Fruit fly (Drosophila melanogaster) whole organism, embryonic: ENCODE measurements around the gene CG42710.

Experiments
- Adf1 ChIP-seq: fragments of 200-800 bp; sonication (Bioruptor generic); IDR thresholded peaks from 2 replicates; pipeline ENCODE4 v1.3.6; 2022; ENCODE audit warnings: missing biosample characterization, missing genetic modification characterization
- Bdp1 ChIP-seq: fragments of 200-800 bp; sonication (Bioruptor generic); optimal IDR thresholded peaks from 3 replicates; lab custom pipeline; 2016; ENCODE audit warnings: missing biosample characterization, missing genetic modification characterization
- CG10147 ChIP-seq: fragments of 200-800 bp; sonication (Bioruptor generic); optimal IDR thresholded peaks from 2 replicates; lab custom pipeline; 2019; ENCODE audit warnings: missing biosample characterization, mild to moderate bottlenecking, missing genetic modification characterization, moderate library complexity
- CG10543 ChIP-seq: fragments of 200-800 bp; sonication (Bioruptor generic); optimal IDR thresholded peaks from 3 replicates; lab custom pipeline; 2017; ENCODE audit warnings: missing biosample characterization, mild to moderate bottlenecking, missing genetic modification characterization, moderate library complexity
- CG10654 ChIP-seq: fragments of 200-800 bp; sonication (Bioruptor generic); optimal IDR thresholded peaks from 2 replicates; lab custom pipeline; 2016; ENCODE audit warnings: missing biosample characterization, missing genetic modification characterization
- CG11560 ChIP-seq: fragments of 200-800 bp; sonication (Bioruptor generic); IDR thresholded peaks from 3 replicates; pipeline ENCODE4 v1.3.6; 2022; ENCODE audit warnings: missing biosample characterization, missing genetic modification characterization
- CG12236 ChIP-seq: fragments of 200-800 bp; sonication (Bioruptor generic); optimal IDR thresholded peaks from 2 replicates; lab custom pipeline; 2016; ENCODE audit warnings: missing biosample characterization, missing genetic modification characterization
- CG12769 ChIP-seq: fragments of 200-800 bp; sonication (Bioruptor generic); optimal IDR thresholded peaks from 2 replicates; lab custom pipeline; 2019; ENCODE audit warnings: missing biosample characterization, mild to moderate bottlenecking, missing genetic modification characterization, moderate library complexity
- CG15011 ChIP-seq: fragments of 200-800 bp; sonication (Bioruptor generic); optimal IDR thresholded peaks from 3 replicates; lab custom pipeline; 2018; ENCODE audit warnings: missing biosample characterization, mild to moderate bottlenecking, missing genetic modification characterization
- CG16779 ChIP-seq: fragments of 200-800 bp; sonication (Bioruptor generic); IDR thresholded peaks from 2 replicates; pipeline ENCODE4 v1.3.6; 2022; ENCODE audit warnings: missing biosample characterization, missing genetic modification characterization
- CG17361 ChIP-seq: fragments of 200-800 bp; sonication (Bioruptor generic); IDR thresholded peaks from 3 replicates; pipeline ENCODE4 v1.3.6; 2022; ENCODE audit warnings: missing biosample characterization, missing genetic modification characterization
- CG1832 ChIP-seq: fragments of 200-800 bp; sonication (Bioruptor generic); optimal IDR thresholded peaks from 2 replicates; lab custom pipeline; 2017; ENCODE audit warnings: missing biosample characterization, mild to moderate bottlenecking, missing genetic modification characterization, inconsistent platforms
- CG18476 ChIP-seq: fragments of 200-800 bp; sonication (Bioruptor generic); optimal IDR thresholded peaks from 2 replicates; lab custom pipeline; 2016; ENCODE audit warnings: missing biosample characterization, mild to moderate bottlenecking, missing genetic modification characterization
- CG2202 ChIP-seq: fragments of 200-800 bp; sonication (Bioruptor generic); optimal IDR thresholded peaks from 2 replicates; lab custom pipeline; 2018; ENCODE audit warnings: missing biosample characterization, mild to moderate bottlenecking, missing genetic modification characterization
- CG31365 ChIP-seq: fragments of 200-800 bp; sonication (Bioruptor generic); optimal IDR thresholded peaks from 2 replicates; lab custom pipeline; 2018; ENCODE audit warnings: missing biosample characterization, mild to moderate bottlenecking, missing genetic modification characterization
- CG32767 ChIP-seq: fragments of 200-800 bp; sonication (Bioruptor generic); IDR thresholded peaks from 2 replicates; pipeline ENCODE4 v1.3.6; 2022; ENCODE audit warnings: missing biosample characterization, missing genetic modification characterization
- CG33557 ChIP-seq: fragments of 200-800 bp; sonication (Bioruptor generic); optimal IDR thresholded peaks from 2 replicates; lab custom pipeline; 2019; ENCODE audit warnings: missing biosample characterization, mild to moderate bottlenecking, missing genetic modification characterization, moderate library complexity
- CG4424 ChIP-seq: fragments of 200-800 bp; sonication (Bioruptor generic); optimal IDR thresholded peaks from 3 replicates; lab custom pipeline; 2016; ENCODE audit warnings: missing biosample characterization, missing genetic modification characterization
- CG4707 ChIP-seq: fragments of 200-800 bp; sonication (Bioruptor generic); optimal IDR thresholded peaks from 2 replicates; lab custom pipeline; 2018; ENCODE audit warnings: missing biosample characterization, mild to moderate bottlenecking, missing genetic modification characterization, moderate library complexity
- CG6683 ChIP-seq: fragments of 200-800 bp; sonication (Bioruptor generic); optimal IDR thresholded peaks from 2 replicates; lab custom pipeline; 2017; ENCODE audit warnings: missing biosample characterization, mild to moderate bottlenecking, missing genetic modification characterization, missing genetic modification reagents
- CG7556 ChIP-seq: fragments of 200-800 bp; sonication (Bioruptor generic); optimal IDR thresholded peaks from 2 replicates; lab custom pipeline; 2017; ENCODE audit warnings: missing biosample characterization, mild to moderate bottlenecking, missing genetic modification characterization
- CG8924 ChIP-seq: fragments of 200-800 bp; optimal IDR thresholded peaks from 3 replicates; lab custom pipeline; 2019; ENCODE audit warnings: missing biosample characterization, mild to moderate bottlenecking, missing genetic modification characterization, moderate library complexity
- GATAe ChIP-seq: fragments of 200-800 bp; sonication (Bioruptor generic); conservative IDR thresholded peaks from 2 replicates; pipeline ENCODE4 v1.3.6; 2022; ENCODE audit warnings: missing biosample characterization, missing genetic modification characterization
- HmgZ ChIP-seq: fragments of 200-800 bp; sonication (Bioruptor generic); optimal IDR thresholded peaks from 2 replicates; lab custom pipeline; 2018; ENCODE audit warnings: missing biosample characterization, mild to moderate bottlenecking, missing genetic modification characterization
- Hr51 ChIP-seq, 2 experiments: fragments of 200-800 bp; sonication (Bioruptor generic); optimal IDR thresholded peaks; 2 replicates in 1 of 2; 3 replicates in 1 of 2; lab custom pipeline; 2016 to 2018; ENCODE audit warnings: missing biosample characterization in 2 of 2, missing genetic modification characterization in 2 of 2, mild to moderate bottlenecking in 1 of 2, moderate library complexity in 1 of 2
- Meics ChIP-seq: fragments of 200-800 bp; sonication (Bioruptor generic); optimal IDR thresholded peaks from 2 replicates; lab custom pipeline; 2017; ENCODE audit warnings: missing biosample characterization, mild to moderate bottlenecking, missing genetic modification characterization
- Neu2 ChIP-seq: fragments of 200-800 bp; sonication (Bioruptor generic); optimal IDR thresholded peaks from 3 replicates; lab custom pipeline; 2016; ENCODE audit warnings: missing biosample characterization, missing genetic modification characterization, borderline replicate concordance
- Opbp ChIP-seq: fragments of 200-800 bp; sonication (Bioruptor generic); IDR thresholded peaks from 3 replicates; pipeline ENCODE4 v1.3.6; 2022; ENCODE audit warnings: missing biosample characterization, missing genetic modification characterization; ENCODE audit not compliant: partially characterized antibody
- Stat92E ChIP-seq, 3 experiments: fragments of >200 bp in 2 of 3; fragments of 200-800 bp in 1 of 3; sonication (Bioruptor generic) in 1 of 3; optimal IDR thresholded peaks; 2 replicates each; lab custom pipeline; 2017 to 2019; ENCODE audit warnings: missing biosample characterization in 3 of 3, missing genetic modification characterization in 3 of 3, mild to moderate bottlenecking in 1 of 3, moderate library complexity in 1 of 3
- bowl ChIP-seq: fragments of 200-800 bp; sonication (Bioruptor generic); IDR thresholded peaks from 2 replicates; pipeline ENCODE4 v1.3.6; 2022; ENCODE audit warnings: missing biosample characterization, missing genetic modification characterization
- crol ChIP-seq: fragments of 200-800 bp; sonication (Bioruptor generic); IDR thresholded peaks from 2 replicates; pipeline ENCODE4 v1.3.6; 2022; ENCODE audit warnings: missing biosample characterization, missing genetic modification characterization
- eyg ChIP-seq: fragments of 200-800 bp; sonication (Bioruptor generic); optimal IDR thresholded peaks from 3 replicates; lab custom pipeline; 2016; ENCODE audit warnings: missing biosample characterization, missing genetic modification characterization
- fd102C ChIP-seq: fragments of 200-800 bp; sonication (Bioruptor generic); optimal IDR thresholded peaks from 2 replicates; lab custom pipeline; 2018; ENCODE audit warnings: missing biosample characterization, mild to moderate bottlenecking, missing genetic modification characterization, moderate library complexity
- gcm ChIP-seq: fragments of 200-800 bp; sonication (Bioruptor generic); optimal IDR thresholded peaks from 2 replicates; lab custom pipeline; 2019; ENCODE audit warnings: missing biosample characterization, mild to moderate bottlenecking, missing genetic modification characterization, moderate library complexity
- grn ChIP-seq: fragments of 200-800 bp; sonication (Bioruptor generic); optimal IDR thresholded peaks from 3 replicates; lab custom pipeline; 2017; ENCODE audit warnings: missing biosample characterization, missing genetic modification characterization
- hbn ChIP-seq: fragments of 200-800 bp; sonication (Bioruptor generic); IDR thresholded peaks from 2 replicates; pipeline ENCODE4 v1.3.6; 2022; ENCODE audit warnings: missing biosample characterization, missing genetic modification characterization; ENCODE audit not compliant: partially characterized antibody
- jigr1 ChIP-seq: fragments of 200-800 bp; sonication (Bioruptor generic); IDR thresholded peaks from 3 replicates; pipeline ENCODE4 v1.3.6; 2022; ENCODE audit warnings: missing biosample characterization, missing genetic modification characterization
- klu ChIP-seq: fragments of 200-800 bp; sonication (Bioruptor generic); IDR thresholded peaks from 2 replicates; pipeline ENCODE4 v1.3.6; 2022; ENCODE audit warnings: missing biosample characterization, missing genetic modification characterization
- lilli ChIP-seq: fragments of 200-800 bp; sonication (Bioruptor generic); optimal IDR thresholded peaks from 3 replicates; lab custom pipeline; 2016; ENCODE audit warnings: missing biosample characterization, missing genetic modification characterization
- odd ChIP-seq: fragments of 200-800 bp; sonication (Bioruptor generic); optimal IDR thresholded peaks from 2 replicates; lab custom pipeline; 2017; ENCODE audit warnings: missing biosample characterization, mild to moderate bottlenecking, missing genetic modification characterization
- prd ChIP-seq, 3 experiments: fragments of >200 bp in 2 of 3; fragments of 200-800 bp in 1 of 3; sonication (Bioruptor generic) in 1 of 3; optimal IDR thresholded peaks in 2 of 3; IDR thresholded peaks in 1 of 3; 2 replicates in 2 of 3; 3 replicates in 1 of 3; pipeline versions ENCODE4 v1.3.6 to Lab custom; 2017 to 2022; ENCODE audit warnings: missing biosample characterization in 1 of 3, missing genetic modification characterization in 1 of 3
- seq ChIP-seq: fragments of 200-800 bp; sonication (Bioruptor generic); IDR thresholded peaks from 2 replicates; pipeline ENCODE4 v1.3.6; 2022; ENCODE audit warnings: missing biosample characterization, missing genetic modification characterization
- sisA ChIP-seq: fragments of 200-800 bp; sonication (Bioruptor generic); IDR thresholded peaks from 2 replicates; pipeline ENCODE4 v1.3.6; 2022; ENCODE audit warnings: missing biosample characterization, missing genetic modification characterization
- trem ChIP-seq: fragments of 200-800 bp; optimal IDR thresholded peaks from 3 replicates; lab custom pipeline; 2019; ENCODE audit warnings: missing biosample characterization, mild to moderate bottlenecking, missing genetic modification characterization, moderate library complexity
- unc-4 ChIP-seq: fragments of 200-800 bp; sonication (Bioruptor generic); IDR thresholded peaks from 2 replicates; pipeline ENCODE4 v1.3.6; 2022; ENCODE audit warnings: missing biosample characterization, missing genetic modification characterization; ENCODE audit not compliant: partially characterized antibody
- vvl ChIP-seq: fragments of 200-800 bp; sonication (Bioruptor generic); IDR thresholded peaks from 2 replicates; pipeline ENCODE4 v1.3.6; 2022; ENCODE audit warnings: missing biosample characterization, missing genetic modification characterization
- zen ChIP-seq: fragments of 200-800 bp; sonication (Bioruptor generic); optimal IDR thresholded peaks from 3 replicates; lab custom pipeline; 2018; ENCODE audit warnings: missing biosample characterization, mild to moderate bottlenecking, missing genetic modification characterization, moderate library complexity
- zfh1 ChIP-seq: fragments of 200-800 bp; sonication (Bioruptor generic); IDR thresholded peaks from 3 replicates; pipeline ENCODE4 v1.3.6; 2022; ENCODE audit warnings: missing biosample characterization, missing genetic modification characterization
- zfh2 ChIP-seq: fragments of 200-800 bp; sonication (Bioruptor generic); optimal IDR thresholded peaks from 2 replicates; lab custom pipeline; 2016; ENCODE audit warnings: missing biosample characterization, missing genetic modification characterization

The CG42710 gene

dm6 chr2L:8735572-8735996 is 46.7 kb downstream of the CG42710 start (continued):
- no peak for TF ChIP-seq CG11560
- peak in 1 of 2 experiments; percentile 3 for TF ChIP-seq Hr51 (GFP tag; optimal IDR thresholded peaks at IDR 0.05; lab: Kevin White, UChicago)
- peak; percentile 36; the same call in 1 of the 2 replicates for TF ChIP-seq seq
- peak; percentile 9 for TF ChIP-seq zfh2 (GFP tag; lab: Kevin White, UChicago)
- peak; percentile 78 for TF ChIP-seq HmgZ (tag; lab: Kevin White, UChicago)
- TF ChIP-seq CG33557 (GFP tag; lab: Kevin White, UChicago) = peak; percentile 16
- no peak for TF ChIP-seq CG4424
- no peak for TF ChIP-seq Bdp1 (GFP tag; lab: Kevin White, UChicago)
- no peak for TF ChIP-seq CG10654
- TF ChIP-seq odd = peak; percentile 51
- no peak for TF ChIP-seq fd102C
- TF ChIP-seq eyg (GFP tag; lab: Kevin White, UChicago) = peak; percentile 37
- TF ChIP-seq sisA (GFP tag; lab: Robert Waterston, UW) = no peak
- TF ChIP-seq crol (GFP tag; lab: Robert Waterston, UW) = 0 out of 2 replicates have a peak, but pooled peaks have one; percentile 6
- TF ChIP-seq GATAe (GFP tag; lab: Robert Waterston, UW) = no peak
- peak; percentile 10; the same call in 1 of the 2 replicates for TF ChIP-seq CG32767 (GFP tag; lab: Robert Waterston, UW)
- peak; percentile 62 for TF ChIP-seq CG12769 (tag; lab: Kevin White, UChicago)
- TF ChIP-seq jigr1 (GFP tag; lab: Robert Waterston, UW) = no peak
- TF ChIP-seq CG1832 (GFP tag; lab: Kevin White, UChicago) = no peak
- TF ChIP-seq CG8924 (tag; lab: Kevin White, UChicago) = peak; percentile 31
- peak; percentile 88 for TF ChIP-seq CG10543 (GFP tag; lab: Kevin White, UChicago)
- no peak for TF ChIP-seq gcm (GFP tag; lab: Kevin White, UChicago)
- TF ChIP-seq CG16779 (GFP tag; lab: Robert Waterston, UW) = peak; percentile 46; the same call in 1 of the 2 replicates
- peak; percentile 30 for TF ChIP-seq lilli (GFP tag; lab: Kevin White, UChicago)
- no peak for TF ChIP-seq CG4707
- TF ChIP-seq bowl (GFP tag; lab: Robert Waterston, UW) = peak; percentile 62; the same call in 1 of the 2 replicates
- no peak for TF ChIP-seq trem (tag; lab: Kevin White, UChicago)
- peak; percentile 10 for TF ChIP-seq CG15011 (GFP tag; lab: Kevin White, UChicago)
- TF ChIP-seq zen (tag; lab: Kevin White, UChicago) = no peak
- TF ChIP-seq CG2202 = no peak
- TF ChIP-seq grn (GFP tag; lab: Kevin White, UChicago) = peak; percentile 31
- no peak for TF ChIP-seq klu (GFP tag; lab: Robert Waterston, UW)
- TF ChIP-seq CG10147 (GFP tag; lab: Kevin White, UChicago) = peak; percentile 18
- peak; percentile 8 for TF ChIP-seq CG6683 (GFP tag; lab: Kevin White, UChicago)
- no peak for TF ChIP-seq CG7556 (GFP tag; lab: Kevin White, UChicago)
- no peak for TF ChIP-seq prd (optimal IDR thresholded peaks at IDR 0.05; lab: Kevin White, UChicago)
- no peak; the same call in 2 of the 3 replicates for TF ChIP-seq prd (GFP tag; IDR thresholded peaks at IDR 0.05; lab: Robert Waterston, UW)
- TF ChIP-seq Stat92E (GFP tag; optimal IDR thresholded peaks at IDR 0.05; lab: Kevin White, UChicago) = peak in 1 of 3 experiments; percentile 20
- TF ChIP-seq CG31365 (tag; lab: Kevin White, UChicago) = peak; percentile 33
- no peak for TF ChIP-seq CG18476 (GFP tag; lab: Kevin White, UChicago)
- TF ChIP-seq hbn (GFP tag; lab: Robert Waterston, UW) = 0 out of 2 replicates have a peak, but pooled peaks have one; percentile 41
- TF ChIP-seq unc-4 (GFP tag; lab: Robert Waterston, UW) = peak; percentile 55
- TF ChIP-seq Neu2 (GFP tag; lab: Kevin White, UChicago) = no peak
- peak; percentile 72 for TF ChIP-seq Adf1 (GFP tag; lab: Robert Waterston, UW)
- peak; percentile 31 for TF ChIP-seq Meics (GFP tag; lab: Kevin White, UChicago)
- peak; percentile 60; the same call in 1 of the 3 replicates for TF ChIP-seq Opbp (GFP tag; lab: Robert Waterston, UW)
- TF ChIP-seq zfh1 (GFP tag; lab: Robert Waterston, UW) = peak; percentile 71
- peak; percentile 8 for TF ChIP-seq CG12236 (GFP tag; lab: Kevin White, UChicago)
- peak; percentile 76 for TF ChIP-seq vvl
- TF ChIP-seq CG17361 (GFP tag; lab: Robert Waterston, UW) = no peak
